Fruit fly (Drosophila melanogaster): ENCODE measurements around the gene Cyp4d14.

Gene Cyp4d14

dm6 chrX:2175265-2175795 lies at the start of gene Cyp4d14:
Gene Cyp4d14 (minus strand): TSS chrX:2175315.
- no peak for TF ChIP-seq Abd-B (GFP tag; optimal IDR thresholded peaks at IDR 0.05)
- no peak for TF ChIP-seq dsf (GFP tag; optimal IDR thresholded peaks at IDR 0.05; ENCODE audit: borderline replicate concordance)
- no peak for TF ChIP-seq Hr78 (GFP tag; optimal IDR thresholded peaks at IDR 0.05)
- no peak for TF ChIP-seq HLH106 (tag; optimal IDR thresholded peaks at IDR 0.05)
- TF ChIP-seq Hr83 (GFP tag; optimal IDR thresholded peaks at IDR 0.05; ENCODE audit: poor library complexity, severe bottlenecking): no peak
- TF ChIP-seq Dif (GFP tag; optimal IDR thresholded peaks at IDR 0.05; ENCODE audit: partially characterized antibody): no peak
- no peak for TF ChIP-seq N (GFP tag; optimal IDR thresholded peaks at IDR 0.05)
- no peak for TF ChIP-seq pan (optimal IDR thresholded peaks at IDR 0.05)
- no peak for TF ChIP-seq CrebA (GFP tag; optimal IDR thresholded peaks at IDR 0.05; ENCODE audit: borderline replicate concordance)

dm6 chrX:2223454-2223853 lies 48.3 kb upstream of the Cyp4d14 start, which contains the start of gene CG14052:
Gene CG14052 (plus strand): TSS chrX:2223754.
- no peak for TF ChIP-seq jim (GFP tag; optimal IDR thresholded peaks at IDR 0.05)
- TF ChIP-seq fru (GFP tag; optimal IDR thresholded peaks at IDR 0.05): no peak
- TF ChIP-seq tai (GFP tag; optimal IDR thresholded peaks at IDR 0.05): no peak
- no peak for TF ChIP-seq h (GFP tag; optimal IDR thresholded peaks at IDR 0.05)
- no peak for TF ChIP-seq Rel (GFP tag; optimal IDR thresholded peaks at IDR 0.05)
- TF ChIP-seq Rel (tag; optimal IDR thresholded peaks at IDR 0.05): no peak
- no peak for TF ChIP-seq GATAd (GFP tag; optimal IDR thresholded peaks at IDR 0.05)
- no peak for TF ChIP-seq dsf (GFP tag; optimal IDR thresholded peaks at IDR 0.05; ENCODE audit: borderline replicate concordance)
- TF ChIP-seq Dif (GFP tag; optimal IDR thresholded peaks at IDR 0.05; ENCODE audit: partially characterized antibody): no peak
- no peak for TF ChIP-seq rgr (GFP tag; optimal IDR thresholded peaks at IDR 0.05)
- no peak for TF ChIP-seq sv (GFP tag; optimal IDR thresholded peaks at IDR 0.05)
- no peak for TF ChIP-seq Jra (GFP tag; optimal IDR thresholded peaks at IDR 0.05)

- TF ChIP-seq HLH106 (tag; optimal IDR thresholded peaks at IDR 0.05) (peak; percentile 92), psq (GFP tag; optimal IDR thresholded peaks at IDR 0.05) (peak; percentile 93), Hnf4 (GFP tag; optimal IDR thresholded peaks at IDR 0.05) (no peak), h (GFP tag; optimal IDR thresholded peaks at IDR 0.05) (peak; percentile 93), sage (GFP tag; optimal IDR thresholded peaks at IDR 0.05) (no peak), pan (optimal IDR thresholded peaks at IDR 0.05) (no peak), Abd-B (GFP tag; optimal IDR thresholded peaks at IDR 0.05) (no peak), Dif (GFP tag; optimal IDR thresholded peaks at IDR 0.05; ENCODE audit: partially characterized antibody) (peak; percentile 40), woc (GFP tag; optimal IDR thresholded peaks at IDR 0.05) (no peak), dsf (GFP tag; optimal IDR thresholded peaks at IDR 0.05; ENCODE audit: borderline replicate concordance) (no peak), CG32264 (GFP tag; optimal IDR thresholded peaks at IDR 0.05) (peak; percentile 79), sv (GFP tag; optimal IDR thresholded peaks at IDR 0.05) (peak; percentile 66), lola (GFP tag; optimal IDR thresholded peaks at IDR 0.05) (no peak), Hr78 (GFP tag; optimal IDR thresholded peaks at IDR 0.05) (no peak), fru (GFP tag; optimal IDR thresholded peaks at IDR 0.05) (peak; percentile 95), rgr (GFP tag; optimal IDR thresholded peaks at IDR 0.05) (peak; percentile 78), GATAd (GFP tag; optimal IDR thresholded peaks at IDR 0.05) (no peak), tai (GFP tag; optimal IDR thresholded peaks at IDR 0.05) (no peak), N (GFP tag; optimal IDR thresholded peaks at IDR 0.05) (no peak), Hr83 (GFP tag; optimal IDR thresholded peaks at IDR 0.05; ENCODE audit: poor library complexity, severe bottlenecking) (peak; percentile 86), Myc (optimal IDR thresholded peaks at IDR 0.05) (no peak), foxo (GFP tag; optimal IDR thresholded peaks at IDR 0.05) (peak in 1 of 2 experiments; percentile 93), CrebA (GFP tag; optimal IDR thresholded peaks at IDR 0.05; ENCODE audit: borderline replicate concordance) (no peak), Mio (GFP tag; optimal IDR thresholded peaks at IDR 0.05) (no peak), jim (GFP tag; optimal IDR thresholded peaks at IDR 0.05) (no peak), dmrt93B (GFP tag; optimal IDR thresholded peaks at IDR 0.05) (no peak), OdsH (GFP tag; optimal IDR thresholded peaks at IDR 0.05) (peak; percentile 63), Vsx2 (GFP tag; optimal IDR thresholded peaks at IDR 0.05; ENCODE audit: partially characterized antibody) (no peak), dl (GFP tag; optimal IDR thresholded peaks at IDR 0.05; ENCODE audit: insufficient read depth in 1 of 2, partially characterized antibody in 2 of 2) (no peak), CG9705 (GFP tag; optimal IDR thresholded peaks at IDR 0.05) (peak; percentile 85), usp (GFP tag; optimal IDR thresholded peaks at IDR 0.05) (no peak), Sp1 (GFP tag; optimal IDR thresholded peaks at IDR 0.05) (peak; percentile 82), brk (GFP tag; optimal IDR thresholded peaks at IDR 0.05) (no peak), Rel (GFP tag; optimal IDR thresholded peaks at IDR 0.05) (peak; percentile 40), Rel (tag; optimal IDR thresholded peaks at IDR 0.05) (peak; percentile 97), br (GFP tag; optimal IDR thresholded peaks at IDR 0.05) (peak; percentile 88), ey (GFP tag; optimal IDR thresholded peaks at IDR 0.05) (peak; percentile 82), Dfd (GFP tag; optimal IDR thresholded peaks at IDR 0.05) (no peak), Jra (GFP tag; optimal IDR thresholded peaks at IDR 0.05) (peak; percentile 86)
Measured at dm6 chrX:2222181-2222790, 47.2 kb upstream of the Cyp4d14 start, which contains the start of gene Vinc. Gene Vinc (minus strand): TSS chrX:2222567.
